Comparison of ENCODE assay signal across 2 worm cellular contexts in genomic region chrIV:12845596-12845995, ce11.
A peak's percentile ranks its signal among the peaks of the same experiment; 100 is the strongest.
TF ChIP-seq lines count a peak whose summit lies in the region.

TSS of gene txt-19 (plus strand) at chrIV:12845899.

TF ChIP-seq in whole organism, L1 larva, 84 proteins besides CTCF, POLR2A, EP300 and RAD21 (continued from another document and continues in another):
- TF ChIP-seq dpl-1 (GFP tag; optimal IDR thresholded peaks at IDR 0.05; lab: Kevin White, UChicago), result no peak
- TF ChIP-seq dsc-1 (tag; optimal IDR thresholded peaks at IDR 0.05; lab: Kevin White, UChicago), result no peak
- TF ChIP-seq sptf-1 (tag; optimal IDR thresholded peaks at IDR 0.05; lab: Kevin White, UChicago), result no peak
- no peak for TF ChIP-seq ces-1 (GFP tag; optimal IDR thresholded peaks at IDR 0.05; lab: Kevin White, UChicago)
- no peak for TF ChIP-seq lin-13 (GFP tag; optimal IDR thresholded peaks at IDR 0.05; lab: Kevin White, UChicago)
- no peak for TF ChIP-seq pag-3 (tag; optimal IDR thresholded peaks at IDR 0.05; lab: Kevin White, UChicago; ENCODE audit: borderline replicate concordance, insufficient read depth)
- no peak for TF ChIP-seq aly-2 (tag; optimal IDR thresholded peaks at IDR 0.05; lab: Kevin White, UChicago)
- no peak for TF ChIP-seq nhr-11 (tag; optimal IDR thresholded peaks at IDR 0.05; lab: Kevin White, UChicago)
- TF ChIP-seq nhr-28 (tag; optimal IDR thresholded peaks at IDR 0.05; lab: Kevin White, UChicago), result no peak
- no peak for TF ChIP-seq C34B4.2 (tag; optimal IDR thresholded peaks at IDR 0.05; lab: Kevin White, UChicago)
- peak; percentile 46 for TF ChIP-seq fkh-8 (tag; optimal IDR thresholded peaks at IDR 0.05; lab: Kevin White, UChicago)
- no peak for TF ChIP-seq ztf-4 (tag; optimal IDR thresholded peaks at IDR 0.05; lab: Kevin White, UChicago)
- TF ChIP-seq pax-3 (tag; optimal IDR thresholded peaks at IDR 0.05; lab: Kevin White, UChicago), result no peak
- no peak for TF ChIP-seq fkh-10 (GFP tag; optimal IDR thresholded peaks at IDR 0.05; lab: Kevin White, UChicago)
- TF ChIP-seq nhr-90 (tag; optimal IDR thresholded peaks at IDR 0.05; lab: Kevin White, UChicago; ENCODE audit: poor library complexity), result no peak
- TF ChIP-seq tlp-1 (tag; optimal IDR thresholded peaks at IDR 0.05; lab: Kevin White, UChicago), result no peak
- TF ChIP-seq unc-130 (tag; optimal IDR thresholded peaks at IDR 0.05; lab: Kevin White, UChicago), result no peak
- TF ChIP-seq xbp-1 (tag; optimal IDR thresholded peaks at IDR 0.05; lab: Kevin White, UChicago), result no peak
- TF ChIP-seq ztf-11 (tag; optimal IDR thresholded peaks at IDR 0.05; lab: Kevin White, UChicago), result no peak
- TF ChIP-seq snu-23 (GFP tag; optimal IDR thresholded peaks at IDR 0.05; lab: Kevin White, UChicago), result no peak
- no peak for TF ChIP-seq lir-3 (tag; optimal IDR thresholded peaks at IDR 0.05; lab: Kevin White, UChicago; ENCODE audit: poor library complexity)
- no peak for TF ChIP-seq nhr-84 (tag; optimal IDR thresholded peaks at IDR 0.05; lab: Kevin White, UChicago)
- TF ChIP-seq irx-1 (tag; optimal IDR thresholded peaks at IDR 0.05; lab: Kevin White, UChicago), result no peak
- TF ChIP-seq unc-98 (GFP tag; IDR thresholded peaks at IDR 0.05; lab: Robert Waterston, UW), result no peak
- TF ChIP-seq snpc-4 (tag; optimal IDR thresholded peaks at IDR 0.05; lab: Kevin White, UChicago), result no peak
- no peak for TF ChIP-seq rnt-1 (tag; optimal IDR thresholded peaks at IDR 0.05; lab: Kevin White, UChicago)
- no peak for TF ChIP-seq pqm-1 (tag; optimal IDR thresholded peaks at IDR 0.05; lab: Kevin White, UChicago)
- TF ChIP-seq elt-3 (tag; optimal IDR thresholded peaks at IDR 0.05; lab: Kevin White, UChicago), result no peak
- TF ChIP-seq isw-1 (GFP tag; IDR thresholded peaks at IDR 0.05; lab: Robert Waterston, UW), result no peak
- no peak for TF ChIP-seq vab-15 (tag; optimal IDR thresholded peaks at IDR 0.05; lab: Kevin White, UChicago)
- TF ChIP-seq hlh-4 (tag; optimal IDR thresholded peaks at IDR 0.05; lab: Kevin White, UChicago), result no peak
- no peak for TF ChIP-seq aha-1 (tag; optimal IDR thresholded peaks at IDR 0.05; lab: Kevin White, UChicago)
- TF ChIP-seq unc-30 (tag; optimal IDR thresholded peaks at IDR 0.05; lab: Kevin White, UChicago), result no peak
- TF ChIP-seq fos-1 (tag; optimal IDR thresholded peaks at IDR 0.05; lab: Kevin White, UChicago), result no peak
- TF ChIP-seq efl-1 (optimal IDR thresholded peaks at IDR 0.05; lab: Kevin White, UChicago), result peak; percentile 6 to 14
- TF ChIP-seq efl-1 (GFP tag; optimal IDR thresholded peaks at IDR 0.05 in 1 of 2; lab: Kevin White, UChicago), result no peak
- no peak for TF ChIP-seq nhr-76 (tag; optimal IDR thresholded peaks at IDR 0.05; lab: Kevin White, UChicago)
- TF ChIP-seq hpl-2 (GFP tag; optimal IDR thresholded peaks at IDR 0.05; lab: Kevin White, UChicago), result no peak
- no peak for TF ChIP-seq fkh-4 (tag; optimal IDR thresholded peaks at IDR 0.05; lab: Kevin White, UChicago; ENCODE audit: borderline replicate concordance)
- no peak for TF ChIP-seq swsn-7 (tag; optimal IDR thresholded peaks at IDR 0.05; lab: Kevin White, UChicago)
- no peak for TF ChIP-seq Y116A8C.19 (tag; optimal IDR thresholded peaks at IDR 0.05; lab: Kevin White, UChicago; ENCODE audit: borderline replicate concordance)
- TF ChIP-seq hlh-17 (GFP tag; optimal IDR thresholded peaks at IDR 0.05; lab: Kevin White, UChicago; ENCODE audit: borderline replicate concordance), result no peak
- no peak for TF ChIP-seq nhr-77 (tag; optimal IDR thresholded peaks at IDR 0.05; lab: Kevin White, UChicago)
- TF ChIP-seq ama-1 (optimal IDR thresholded peaks at IDR 0.05; lab: Kevin White, UChicago), result no peak
- TF ChIP-seq F16B12.6 (tag; optimal IDR thresholded peaks at IDR 0.05; lab: Kevin White, UChicago), result no peak
- TF ChIP-seq C16A3.4 (tag; optimal IDR thresholded peaks at IDR 0.05; lab: Kevin White, UChicago), result no peak
- peak; percentile 20 for TF ChIP-seq unc-86 (tag; optimal IDR thresholded peaks at IDR 0.05; lab: Kevin White, UChicago)
- no peak for TF ChIP-seq blmp-1 (tag; optimal IDR thresholded peaks at IDR 0.05; lab: Kevin White, UChicago)
- TF ChIP-seq ceh-63 (GFP tag; optimal IDR thresholded peaks at IDR 0.05; lab: Kevin White, UChicago), result no peak
- no peak for TF ChIP-seq mdl-1 (tag; optimal IDR thresholded peaks at IDR 0.05; lab: Kevin White, UChicago)
- TF ChIP-seq ceh-82 (tag; optimal IDR thresholded peaks at IDR 0.05; lab: Kevin White, UChicago), result peak in 1 of 3 experiments; percentile 33
- TF ChIP-seq lin-39 (tag; optimal IDR thresholded peaks at IDR 0.05; lab: Kevin White, UChicago), result no peak
- TF ChIP-seq elt-2 (tag; optimal IDR thresholded peaks at IDR 0.05; lab: Kevin White, UChicago), result no peak
- no peak for TF ChIP-seq alr-1 (tag; optimal IDR thresholded peaks at IDR 0.05; lab: Kevin White, UChicago; ENCODE audit: borderline replicate concordance)
- TF ChIP-seq zag-1 (tag; optimal IDR thresholded peaks at IDR 0.05; lab: Kevin White, UChicago), result no peak
- no peak for TF ChIP-seq nhr-12 (tag; optimal IDR thresholded peaks at IDR 0.05; lab: Kevin White, UChicago)
- TF ChIP-seq nhr-20 (tag; optimal IDR thresholded peaks at IDR 0.05; lab: Kevin White, UChicago), result no peak
- no peak for TF ChIP-seq efl-3 (GFP tag; optimal IDR thresholded peaks at IDR 0.05; lab: Kevin White, UChicago)
- no peak for TF ChIP-seq egl-27 (tag; optimal IDR thresholded peaks at IDR 0.05; lab: Kevin White, UChicago)
- TF ChIP-seq lsy-2 (tag; optimal IDR thresholded peaks at IDR 0.05; lab: Kevin White, UChicago), result peak in 1 of 2 experiments; percentile 39
- peak in 1 of 2 experiments; percentile 31 for TF ChIP-seq lin-35 (GFP tag; optimal IDR thresholded peaks at IDR 0.05; lab: Kevin White, UChicago)
- no peak for TF ChIP-seq ceh-90 (tag; optimal IDR thresholded peaks at IDR 0.05; lab: Kevin White, UChicago)
- no peak for TF ChIP-seq sox-4 (tag; optimal IDR thresholded peaks at IDR 0.05; lab: Kevin White, UChicago)
- TF ChIP-seq lin-14 (GFP tag; optimal IDR thresholded peaks at IDR 0.05; lab: Kevin White, UChicago), result peak; percentile 70
- TF ChIP-seq C04F5.9 (tag; optimal IDR thresholded peaks at IDR 0.05; lab: Kevin White, UChicago), result no peak
- TF ChIP-seq jun-1 (tag; optimal IDR thresholded peaks at IDR 0.05; lab: Kevin White, UChicago), result no peak
- TF ChIP-seq egl-13 (tag; optimal IDR thresholded peaks at IDR 0.05; lab: Kevin White, UChicago), result no peak
- TF ChIP-seq nhr-237 (tag; optimal IDR thresholded peaks at IDR 0.05; lab: Kevin White, UChicago), result no peak
- TF ChIP-seq nhr-19 (GFP tag; conservative IDR thresholded peaks at IDR 0.05; lab: Robert Waterston, UW), result no peak

TF ChIP-seq in whole organism, L2 larva, 48 proteins besides CTCF, POLR2A, EP300 and RAD21 (continued from another document):
- TF ChIP-seq sma-9 (GFP tag; optimal IDR thresholded peaks at IDR 0.05; lab: Kevin White, UChicago), result peak; percentile 30
- no peak for TF ChIP-seq sma-9 (tag; optimal IDR thresholded peaks at IDR 0.05; lab: Kevin White, UChicago)
- peak; percentile 8 for TF ChIP-seq lin-13 (GFP tag; optimal IDR thresholded peaks at IDR 0.05; lab: Kevin White, UChicago)
